Fruit fly (Drosophila melanogaster): ENCODE results near the gene boi.

boi gene

DNA sequence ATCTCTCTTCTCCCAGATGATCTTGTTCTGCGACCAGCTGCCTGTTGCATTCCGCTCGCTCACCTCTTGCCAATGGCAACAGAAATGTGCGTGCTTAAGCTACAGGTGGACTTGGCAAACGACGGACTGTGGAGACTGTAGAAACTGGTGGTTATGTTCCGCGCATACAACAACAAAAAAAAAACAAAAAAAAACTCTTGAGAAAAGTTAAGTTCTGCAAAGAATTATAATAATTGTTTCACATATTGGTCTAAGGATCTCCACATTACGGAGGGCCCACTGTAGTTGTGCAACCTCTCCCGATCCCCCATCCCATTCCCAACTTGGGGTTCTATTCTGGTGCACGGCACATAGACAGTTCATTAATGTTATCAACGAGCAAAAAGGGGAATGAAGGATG is 1.3 kb downstream of the boi start (continued):
- TF ChIP-seq CG2199 (GFP tag; IDR thresholded peaks at IDR 0.05): peak; percentile 41; the same call in 2 of the 3 replicates
- TF ChIP-seq Meics (GFP tag; optimal IDR thresholded peaks at IDR 0.05): peak; percentile 21
- TF ChIP-seq pita (GFP tag; optimal IDR thresholded peaks at IDR 0.05): no peak
- TF ChIP-seq Gug (GFP tag; IDR thresholded peaks at IDR 0.05): peak; percentile 77; the same call in 3 of the 4 replicates
- peak; percentile 20 for TF ChIP-seq wek (GFP tag; optimal IDR thresholded peaks at IDR 0.05)
- TF ChIP-seq CG3065 (GFP tag; optimal IDR thresholded peaks at IDR 0.05): peak; percentile 36
- no peak for TF ChIP-seq inv (GFP tag; IDR thresholded peaks at IDR 0.05; ENCODE audit: partially characterized antibody)
- peak; percentile 51 for TF ChIP-seq CG11723 (GFP tag; optimal IDR thresholded peaks at IDR 0.05)
- TF ChIP-seq CG2202 (tag; optimal IDR thresholded peaks at IDR 0.05): peak; percentile 65
- no peak for TF ChIP-seq Lpt (GFP tag; optimal IDR thresholded peaks at IDR 0.05)
- peak; percentile 47 for TF ChIP-seq Ets97D (GFP tag; optimal IDR thresholded peaks at IDR 0.05)
- TF ChIP-seq CG12236 (GFP tag; optimal IDR thresholded peaks at IDR 0.05): peak; percentile 31
- peak; percentile 72 for TF ChIP-seq CG17359 (tag; optimal IDR thresholded peaks at IDR 0.05)
- TF ChIP-seq CG30020 (tag; optimal IDR thresholded peaks at IDR 0.05): peak; percentile 2
- no peak for TF ChIP-seq Atf6 (GFP tag; IDR thresholded peaks at IDR 0.05)
- TF ChIP-seq dimm (GFP tag; IDR thresholded peaks at IDR 0.05): peak; percentile 52; the same call in 1 of the 2 replicates
- TF ChIP-seq CG14667 (GFP tag; IDR thresholded peaks at IDR 0.05): peak; percentile 70
- TF ChIP-seq CG15601 (tag; optimal IDR thresholded peaks at IDR 0.05): peak; percentile 74
- peak; percentile 52; the same call in 1 of the 3 replicates for TF ChIP-seq CG11456 (GFP tag; IDR thresholded peaks at IDR 0.05)
- TF ChIP-seq D19B (GFP tag; optimal IDR thresholded peaks at IDR 0.05): no peak
- no peak for TF ChIP-seq D (optimal IDR thresholded peaks at IDR 0.05)
- TF ChIP-seq D (GFP tag; optimal IDR thresholded peaks at IDR 0.05): peak; percentile 68
- peak; percentile 63 for TF ChIP-seq slp2 (GFP tag; optimal IDR thresholded peaks at IDR 0.05)
- TF ChIP-seq Myb (GFP tag; optimal IDR thresholded peaks at IDR 0.05): peak; percentile 3
- peak; percentile 61 for TF ChIP-seq CG18476 (GFP tag; optimal IDR thresholded peaks at IDR 0.05)
- peak; percentile 71 for TF ChIP-seq Xbp1 (GFP tag; optimal IDR thresholded peaks at IDR 0.05)
- TF ChIP-seq CG12391 (tag; optimal IDR thresholded peaks at IDR 0.05): peak; percentile 69
- peak; percentile 51 for TF ChIP-seq gcm (GFP tag; optimal IDR thresholded peaks at IDR 0.05)
- peak; percentile 48; the same call in 1 of the 2 replicates for TF ChIP-seq CG1024 (GFP tag; IDR thresholded peaks at IDR 0.05)

DNA sequence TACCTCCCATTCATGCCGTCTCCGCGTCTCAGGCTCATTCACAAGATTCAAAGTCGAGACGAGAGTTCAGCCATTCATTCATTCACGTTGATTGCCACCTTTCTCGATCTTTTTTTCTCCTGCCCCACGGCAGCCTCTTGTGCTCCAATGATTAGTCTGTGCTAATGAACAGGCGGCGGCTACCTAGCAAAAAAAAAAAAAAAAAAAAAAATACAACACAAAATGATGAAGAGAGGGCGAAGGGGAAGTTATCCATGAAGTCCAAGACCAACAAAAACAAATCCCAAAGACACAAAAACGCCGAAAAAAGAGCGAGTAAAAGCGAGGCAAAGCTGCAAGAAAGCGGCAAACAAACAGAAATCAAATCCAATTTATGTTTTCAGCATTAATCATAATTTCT is 2.9 kb downstream of the boi start:
- TF ChIP-seq crol (GFP tag; IDR thresholded peaks at IDR 0.05) (0 out of 2 replicates have a peak, but pooled peaks have one; percentile 5), D (optimal IDR thresholded peaks at IDR 0.05) (no peak), D (GFP tag; optimal IDR thresholded peaks at IDR 0.05) (no peak), CG32772 (GFP tag; IDR thresholded peaks at IDR 0.05) (peak; percentile 38), Awh (GFP tag; IDR thresholded peaks at IDR 0.05) (peak; percentile 56; the same call in 1 of the 2 replicates), sqz (GFP tag; optimal IDR thresholded peaks at IDR 0.05) (peak; percentile 60), salm (tag; optimal IDR thresholded peaks at IDR 0.05) (no peak)

DNA sequence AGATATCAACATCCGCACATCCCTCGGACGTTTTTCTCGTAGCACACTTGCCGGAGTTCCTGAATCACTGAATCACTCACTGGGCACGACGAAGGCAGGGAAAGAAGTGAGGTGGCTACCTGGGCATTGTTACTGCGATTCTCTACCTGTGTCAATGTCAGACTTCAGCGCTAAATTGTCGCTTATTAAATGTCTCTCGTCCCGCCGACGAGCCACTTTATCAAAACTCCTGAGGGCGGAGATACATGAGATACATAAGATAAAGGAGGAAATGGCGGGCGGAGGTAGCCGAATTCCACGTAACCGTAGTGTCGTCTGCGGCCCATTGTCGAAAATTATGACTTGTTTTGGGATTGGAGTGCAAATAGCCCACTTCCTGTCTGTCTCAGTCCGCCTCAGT is 4.2 kb downstream of the boi start:
- TF ChIP-seq tll (GFP tag; optimal IDR thresholded peaks at IDR 0.05) (peak in 1 of 2 experiments; percentile 25), Rfx (GFP tag; IDR thresholded peaks at IDR 0.05) (no peak), CG10654 (GFP tag; optimal IDR thresholded peaks at IDR 0.05) (no peak), CG12155 (GFP tag; optimal IDR thresholded peaks at IDR 0.05) (no peak), CG12236 (GFP tag; optimal IDR thresholded peaks at IDR 0.05) (no peak), az2 (GFP tag; optimal IDR thresholded peaks at IDR 0.05) (no peak), D (optimal IDR thresholded peaks at IDR 0.05) (peak; percentile 83), D (GFP tag; optimal IDR thresholded peaks at IDR 0.05) (no peak), wdn (GFP tag; IDR thresholded peaks at IDR 0.05) (no peak), grn (GFP tag; optimal IDR thresholded peaks at IDR 0.05) (peak; percentile 10), zen (tag; optimal IDR thresholded peaks at IDR 0.05) (peak; percentile 75), pros (GFP tag; optimal IDR thresholded peaks at IDR 0.05) (peak; percentile 17), kni (GFP tag; optimal IDR thresholded peaks at IDR 0.05) (peak; percentile 54), hth (optimal IDR thresholded peaks at IDR 0.05) (peak; percentile 52)

All from whole organism, embryonic.